Worm (Caenorhabditis elegans) whole organism, late embryonic: ENCODE data around the gene F20B10.3.
A peak's percentile ranks its signal among the peaks of the same experiment; 100 is the strongest.

Source experiments
- K09A11.1 ChIP-seq: sonication (generic microtip); optimal IDR thresholded peaks from 2 replicates; lab custom pipeline; 2017; ENCODE audit warnings: antibody characterized with exemption, mild to moderate bottlenecking, missing genetic modification characterization, missing compliant biosample characterization; ENCODE audit not compliant: insufficient read depth
- T23F11.4 ChIP-seq: fragments of 200-800 bp; sonication (Bioruptor generic); optimal IDR thresholded peaks from 2 replicates; lab custom pipeline; 2018; ENCODE audit warnings: mild to moderate bottlenecking, missing genetic modification characterization, missing compliant biosample characterization
- ahr-1 ChIP-seq: sonication (generic microtip); optimal IDR thresholded peaks from 2 replicates; lab custom pipeline; 2016; ENCODE audit warnings: missing genetic modification characterization, missing compliant biosample characterization
- ama-1 ChIP-seq: fragments of 150-350 bp; optimal IDR thresholded peaks from 2 replicates; lab custom pipeline; 2014
- ceh-18 ChIP-seq: sonication (generic microtip); optimal IDR thresholded peaks from 2 replicates; lab custom pipeline; 2016; ENCODE audit warnings: missing genetic modification characterization, missing compliant biosample characterization
- ceh-2 ChIP-seq: sonication (generic microtip); optimal IDR thresholded peaks from 2 replicates; lab custom pipeline; 2016; ENCODE audit warnings: missing genotype, missing genetic modification characterization, missing compliant biosample characterization
- ceh-24 ChIP-seq: sonication (generic microtip); optimal IDR thresholded peaks from 2 replicates; lab custom pipeline; 2016; ENCODE audit warnings: mild to moderate bottlenecking, missing genetic modification characterization, missing compliant biosample characterization
- ceh-34 ChIP-seq: sonication (generic microtip); optimal IDR thresholded peaks from 2 replicates; lab custom pipeline; 2016; ENCODE audit warnings: mild to moderate bottlenecking, missing genetic modification characterization, missing compliant biosample characterization
- ceh-48 ChIP-seq: sonication (generic microtip); optimal IDR thresholded peaks from 2 replicates; lab custom pipeline; 2016; ENCODE audit warnings: missing genetic modification characterization, inconsistent platforms, missing compliant biosample characterization
- ceh-6 ChIP-seq: fragments of 200-800 bp; sonication (Bioruptor generic); optimal IDR thresholded peaks from 2 replicates; lab custom pipeline; 2018; ENCODE audit warnings: mild to moderate bottlenecking, missing genetic modification characterization, missing compliant biosample characterization
- che-1 ChIP-seq: sonication (generic microtip); optimal IDR thresholded peaks from 2 replicates; lab custom pipeline; 2016; ENCODE audit warnings: mild to moderate bottlenecking, missing genetic modification characterization, missing compliant biosample characterization
- dmd-4 ChIP-seq: sonication (generic microtip); optimal IDR thresholded peaks from 2 replicates; lab custom pipeline; 2016; ENCODE audit warnings: borderline replicate concordance, missing genetic modification characterization, missing compliant biosample characterization
- dve-1 ChIP-seq: sonication (generic microtip); optimal IDR thresholded peaks from 2 replicates; lab custom pipeline; 2017; ENCODE audit warnings: antibody characterized with exemption, mild to moderate bottlenecking, missing genetic modification characterization, missing compliant biosample characterization
- elt-2 ChIP-seq: sonication (generic microtip); optimal IDR thresholded peaks from 2 replicates; lab custom pipeline; 2016; ENCODE audit warnings: missing genetic modification reagents, missing genetic modification characterization, missing compliant biosample characterization
- elt-4 ChIP-seq: sonication (generic microtip); optimal IDR thresholded peaks from 2 replicates; lab custom pipeline; 2016; ENCODE audit warnings: missing genetic modification characterization, missing compliant biosample characterization
- fax-1 ChIP-seq: sonication (generic microtip); optimal IDR thresholded peaks from 2 replicates; lab custom pipeline; 2016; ENCODE audit warnings: missing genotype, missing genetic modification characterization, missing compliant biosample characterization
- fkh-10 ChIP-seq: fragments of 150-350 bp; optimal IDR thresholded peaks from 2 replicates; lab custom pipeline; 2014; ENCODE audit warnings: missing biosample characterization, missing genetic modification reagents, missing genetic modification characterization
- fkh-6 ChIP-seq: sonication (generic microtip); optimal IDR thresholded peaks from 2 replicates; lab custom pipeline; 2016; ENCODE audit warnings: missing genetic modification characterization, missing compliant biosample characterization
- hlh-30 ChIP-seq: sonication (generic microtip); optimal IDR thresholded peaks from 2 replicates; lab custom pipeline; 2017; ENCODE audit warnings: antibody characterized with exemption, missing genetic modification characterization, missing compliant biosample characterization; ENCODE audit not compliant: insufficient read depth
- hlh-6 ChIP-seq: sonication (generic microtip); optimal IDR thresholded peaks from 2 replicates; lab custom pipeline; 2016; ENCODE audit warnings: missing genotype, missing genetic modification characterization, missing compliant biosample characterization
- madf-2 ChIP-seq: sonication (generic microtip); optimal IDR thresholded peaks from 2 replicates; lab custom pipeline; 2017; ENCODE audit warnings: missing genetic modification characterization, missing compliant biosample characterization
- mec-3 ChIP-seq: sonication (generic microtip); optimal IDR thresholded peaks from 2 replicates; lab custom pipeline; 2016; ENCODE audit warnings: borderline replicate concordance, missing genetic modification characterization, missing compliant biosample characterization
- nhr-11 ChIP-seq: fragments of 150-350 bp; optimal IDR thresholded peaks from 2 replicates; lab custom pipeline; 2014; ENCODE audit warnings: missing biosample characterization, missing genetic modification characterization
- nhr-232 ChIP-seq: sonication (generic microtip); optimal IDR thresholded peaks from 2 replicates; lab custom pipeline; 2016; ENCODE audit warnings: missing genetic modification characterization, missing compliant biosample characterization
- npax-4 ChIP-seq: sonication (generic microtip); optimal IDR thresholded peaks from 2 replicates; lab custom pipeline; 2016; ENCODE audit warnings: missing genetic modification characterization, missing compliant biosample characterization
- odd-2 ChIP-seq: sonication (generic microtip); optimal IDR thresholded peaks from 2 replicates; lab custom pipeline; 2017; ENCODE audit warnings: antibody characterized with exemption, mild to moderate bottlenecking, missing genetic modification characterization, missing compliant biosample characterization
- pag-3 ChIP-seq: sonication (generic microtip); optimal IDR thresholded peaks from 2 replicates; lab custom pipeline; 2016; ENCODE audit warnings: missing compliant biosample characterization, missing genetic modification characterization, borderline replicate concordance
- pqm-1 ChIP-seq: sonication (generic microtip); optimal IDR thresholded peaks from 2 replicates; lab custom pipeline; 2016; ENCODE audit warnings: missing genetic modification characterization, missing compliant biosample characterization
- pros-1 ChIP-seq: fragments of 150-350 bp; optimal IDR thresholded peaks from 2 replicates; lab custom pipeline; 2014; ENCODE audit warnings: missing biosample characterization, missing genetic modification reagents, missing genetic modification characterization
- sdc-2 ChIP-seq: sonication (generic microtip); optimal IDR thresholded peaks from 2 replicates; lab custom pipeline; 2016; ENCODE audit warnings: missing genotype, missing genetic modification characterization, missing compliant biosample characterization
- sox-4 ChIP-seq: sonication (generic microtip); optimal IDR thresholded peaks from 2 replicates; lab custom pipeline; 2017; ENCODE audit warnings: mild to moderate bottlenecking, missing genetic modification characterization, inconsistent platforms, missing compliant biosample characterization
- syd-9 ChIP-seq: sonication (generic microtip); optimal IDR thresholded peaks from 2 replicates; lab custom pipeline; 2016; ENCODE audit warnings: mild to moderate bottlenecking, missing genetic modification characterization, moderate library complexity, missing compliant biosample characterization
- unc-3 ChIP-seq, 2 experiments: fragments of 200-800 bp in 1 of 2; sonication (Bioruptor generic) in 1 of 2; sonication (generic microtip) in 1 of 2; conservative IDR thresholded peaks in 1 of 2; optimal IDR thresholded peaks in 1 of 2; 2 replicates each; pipeline versions ENCODE4 v1.3.6 to Lab custom; 2016 to 2022; ENCODE audit warnings: missing compliant biosample characterization in 2 of 2, missing genetic modification characterization in 2 of 2, missing genetic modification reagents in 1 of 2
- unc-55 ChIP-seq: sonication (generic microtip); optimal IDR thresholded peaks from 2 replicates; lab custom pipeline; 2017; ENCODE audit warnings: missing biosample characterization, missing genetic modification reagents, missing genetic modification characterization
- unc-86 ChIP-seq: sonication (generic microtip); optimal IDR thresholded peaks from 2 replicates; lab custom pipeline; 2016; ENCODE audit warnings: missing genetic modification characterization, missing compliant biosample characterization

The F20B10.3 gene

DNA sequence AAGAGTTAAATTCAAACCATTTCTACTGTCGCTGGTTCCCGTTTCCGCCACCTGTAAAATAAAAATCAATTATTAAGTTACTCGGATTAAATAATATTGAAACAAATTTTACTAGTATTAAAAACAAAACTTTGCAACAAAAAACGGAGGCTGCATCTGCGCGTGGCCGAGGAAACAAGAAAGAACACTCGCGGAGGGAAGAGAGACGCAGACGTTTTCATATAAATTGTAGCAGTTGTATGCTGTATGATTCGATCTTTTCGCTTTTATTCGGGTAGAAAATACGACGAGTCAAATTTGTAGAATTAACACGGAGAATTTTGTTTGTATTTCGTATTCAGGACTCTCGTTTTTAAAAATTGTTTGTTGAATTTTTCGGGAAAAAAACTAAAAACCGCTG is 22.4 kb upstream of the F20B10.3 start, which contains the start of gene B0001.3:
Gene B0001.3 (minus strand): TSS at position 55 of the 400 bp plus-strand sequence.
- TF ChIP-seq ceh-6 (GFP tag; lab: Kevin White, UChicago) (no peak), che-1 (tag; lab: Kevin White, UChicago) (no peak), K09A11.1 (tag; lab: Kevin White, UChicago) (no peak), elt-4 (no peak), unc-86 (no peak), pqm-1 (tag; lab: Kevin White, UChicago) (no peak), pag-3 (tag; lab: Kevin White, UChicago) (no peak), ceh-18 (tag; lab: Kevin White, UChicago) (no peak), unc-3 (GFP tag; conservative IDR thresholded peaks at IDR 0.05; lab: Robert Waterston, UW) (no peak), unc-3 (tag; optimal IDR thresholded peaks at IDR 0.05; lab: Kevin White, UChicago) (no peak), hlh-6 (no peak), odd-2 (no peak), dve-1 (no peak), fkh-6 (tag; lab: Kevin White, UChicago) (no peak)
- TF ChIP-seq, all 69 proteins: peak for 0

DNA sequence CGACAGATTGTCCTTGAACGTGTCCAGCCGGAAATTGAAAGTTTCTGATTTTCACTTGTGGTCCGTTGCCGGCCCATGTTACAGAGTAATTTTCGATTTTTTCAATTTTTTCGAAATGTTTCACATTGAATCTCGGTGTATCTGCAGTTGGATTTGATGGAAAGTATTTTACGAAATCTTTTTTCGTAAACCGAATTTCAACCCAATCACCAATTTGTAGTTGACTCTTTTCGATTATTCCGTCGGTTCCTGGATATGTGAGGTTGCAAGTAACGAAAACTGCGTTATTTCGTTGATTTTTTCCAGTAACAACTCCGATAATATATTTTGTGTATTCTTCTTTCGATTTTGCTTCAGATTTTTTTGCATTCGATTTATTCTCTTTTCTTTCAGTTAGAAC is 18.4 kb upstream of the F20B10.3 start:
- TF ChIP-seq madf-2, result no peak
- no peak for TF ChIP-seq ceh-24 (tag; lab: Kevin White, UChicago)
- no peak for TF ChIP-seq odd-2
- TF ChIP-seq ceh-34 (tag; lab: Kevin White, UChicago), result no peak
- TF ChIP-seq fax-1, result no peak
- no peak for TF ChIP-seq ahr-1 (tag; lab: Kevin White, UChicago)
- no peak for TF ChIP-seq pros-1 (tag; lab: Kevin White, UChicago)
- TF ChIP-seq T23F11.4 (GFP tag; lab: Kevin White, UChicago), result no peak
- TF ChIP-seq npax-4 (tag; lab: Kevin White, UChicago), result no peak
- TF ChIP-seq ceh-2 (tag; lab: Kevin White, UChicago), result no peak
- no peak for TF ChIP-seq fkh-10 (GFP tag; lab: Kevin White, UChicago)
- TF ChIP-seq dmd-4 (tag; lab: Kevin White, UChicago), result no peak
- TF ChIP-seq nhr-11 (tag; lab: Kevin White, UChicago), result no peak
- no peak for TF ChIP-seq hlh-30 (tag; lab: Kevin White, UChicago)
- no peak for TF ChIP-seq syd-9 (tag; lab: Kevin White, UChicago)
- TF ChIP-seq dve-1, result no peak

DNA sequence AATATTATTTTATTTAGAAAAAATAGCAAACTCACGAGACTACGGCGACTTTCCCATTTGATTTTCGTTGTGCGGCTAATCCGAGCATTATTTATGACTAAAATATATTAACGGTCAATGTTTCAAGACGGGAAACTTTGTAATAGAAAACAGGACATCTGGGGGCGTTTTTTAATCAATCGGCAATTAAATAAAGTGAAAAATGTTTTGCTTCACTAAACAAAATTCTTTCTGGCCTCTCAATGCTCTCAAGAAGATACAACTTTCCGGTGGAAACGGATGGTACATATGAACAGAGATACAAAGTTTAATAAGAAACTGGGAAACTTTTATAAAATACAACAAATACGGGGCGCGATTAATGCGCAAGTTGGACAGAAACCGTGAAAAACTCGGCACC is 17.2 kb upstream of the F20B10.3 start, which contains the start of gene B0001.2:
Gene B0001.2 (minus strand): TSS at position 101 of the 400 bp plus-strand sequence.
- no peak for TF ChIP-seq ama-1 (lab: Kevin White, UChicago)
- TF ChIP-seq elt-2, result no peak
- no peak for TF ChIP-seq sox-4
- no peak for TF ChIP-seq sdc-2

DNA sequence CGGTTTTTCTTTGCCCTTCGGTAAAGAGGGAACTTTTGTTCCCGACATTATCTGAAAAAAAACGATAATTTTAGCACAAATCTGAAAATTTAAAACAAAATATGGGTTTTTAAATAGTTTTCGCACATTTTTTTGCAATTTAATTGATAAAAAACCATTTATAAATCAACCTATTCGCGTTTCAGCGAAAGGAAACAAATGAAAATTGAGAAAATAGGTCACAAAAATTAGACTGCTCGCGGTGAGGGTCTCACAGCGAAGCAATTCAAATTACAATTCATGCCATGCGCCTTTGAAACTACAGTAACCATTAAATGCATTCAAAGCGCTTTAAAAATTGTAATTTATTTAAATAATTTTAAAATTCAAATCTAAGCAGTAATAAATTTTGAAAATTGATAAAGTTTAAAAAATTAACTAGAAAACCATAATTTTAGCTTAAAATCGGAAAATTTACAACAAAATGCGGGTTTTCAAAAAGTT is 13.8 kb upstream of the F20B10.3 start, which contains the start of gene B0001.7:
Gene B0001.7 (minus strand): TSS at position 51 of the 483 bp plus-strand sequence.
- TF ChIP-seq mec-3, result no peak
- TF ChIP-seq nhr-232 (tag; lab: Kevin White, UChicago), result no peak

DNA sequence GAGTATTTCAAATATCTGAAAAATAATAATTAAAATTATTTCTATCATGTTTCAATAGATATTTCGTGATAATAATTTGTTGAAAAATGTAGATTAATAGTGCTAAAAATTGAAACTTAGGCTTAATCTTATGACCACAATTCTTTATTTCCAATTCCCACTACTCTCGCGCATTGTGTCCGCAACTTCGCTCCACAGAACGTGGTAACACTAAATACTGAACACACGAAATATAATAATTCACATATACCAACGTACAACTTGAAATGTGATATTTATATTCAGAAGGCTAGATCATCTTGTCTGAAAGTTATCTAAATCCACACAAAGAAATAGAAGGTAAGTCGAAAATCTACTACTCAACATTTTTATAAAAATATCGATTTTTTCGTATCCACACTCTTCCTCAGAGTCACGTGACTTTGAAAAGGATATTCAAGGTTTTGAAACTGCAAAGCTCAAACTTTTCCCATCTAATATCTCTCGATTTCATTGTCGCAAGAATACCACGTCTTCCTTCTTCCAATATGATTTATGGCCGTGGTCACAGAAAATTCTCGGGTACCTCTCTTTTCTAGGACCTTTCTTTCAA is 11.3 kb upstream of the F20B10.3 start, which contains the start of gene eri-12:
Gene eri-12 (plus strand): TSS at position 197 of the 592 bp plus-strand sequence.
- TF ChIP-seq ceh-48 (tag; lab: Kevin White, UChicago), result peak; percentile 43
- peak; percentile 74 for TF ChIP-seq hlh-30 (tag; lab: Kevin White, UChicago)
- TF ChIP-seq unc-55, result peak; percentile 49
- TF ChIP-seq ceh-2 (tag; lab: Kevin White, UChicago), result no peak
- no peak for TF ChIP-seq mec-3
